Fruit fly (Drosophila melanogaster): ENCODE results near the gene odd.
A peak's percentile ranks its signal among the peaks of the same experiment; 100 is the strongest.

odd gene

dm6 chr2L:3647521-3648172 lies 41.1 kb upstream of the odd start:
- TF ChIP-seq Mio (GFP tag; optimal IDR thresholded peaks at IDR 0.05) = no peak
- no peak for TF ChIP-seq CG32264 (GFP tag; optimal IDR thresholded peaks at IDR 0.05)
- peak; percentile 84 for TF ChIP-seq OdsH (GFP tag; optimal IDR thresholded peaks at IDR 0.05)
- no peak for TF ChIP-seq Abd-B (GFP tag; optimal IDR thresholded peaks at IDR 0.05)
- peak; percentile 8 for TF ChIP-seq sage (GFP tag; optimal IDR thresholded peaks at IDR 0.05)
- no peak for TF ChIP-seq dl (GFP tag; optimal IDR thresholded peaks at IDR 0.05; ENCODE audit: insufficient read depth in 1 of 2, partially characterized antibody in 2 of 2)
- peak; percentile 4 for TF ChIP-seq Hr83 (GFP tag; optimal IDR thresholded peaks at IDR 0.05; ENCODE audit: poor library complexity, severe bottlenecking)
- peak; percentile 70 for TF ChIP-seq h (GFP tag; optimal IDR thresholded peaks at IDR 0.05)
- no peak for TF ChIP-seq N (GFP tag; optimal IDR thresholded peaks at IDR 0.05)
- no peak for TF ChIP-seq woc (GFP tag; optimal IDR thresholded peaks at IDR 0.05)
- TF ChIP-seq GATAd (GFP tag; optimal IDR thresholded peaks at IDR 0.05) = no peak
- TF ChIP-seq lola (GFP tag; optimal IDR thresholded peaks at IDR 0.05) = no peak
- peak in 1 of 2 experiments; percentile 69 for TF ChIP-seq foxo (GFP tag; optimal IDR thresholded peaks at IDR 0.05)
- TF ChIP-seq dmrt93B (GFP tag; optimal IDR thresholded peaks at IDR 0.05) = peak; percentile 54
- TF ChIP-seq tai (GFP tag; optimal IDR thresholded peaks at IDR 0.05) = peak; percentile 24
- no peak for TF ChIP-seq jim (GFP tag; optimal IDR thresholded peaks at IDR 0.05)
- TF ChIP-seq CrebA (GFP tag; optimal IDR thresholded peaks at IDR 0.05; ENCODE audit: borderline replicate concordance) = peak; percentile 22
- TF ChIP-seq sv (GFP tag; optimal IDR thresholded peaks at IDR 0.05) = no peak
- TF ChIP-seq Rel (GFP tag; optimal IDR thresholded peaks at IDR 0.05) = no peak
- TF ChIP-seq Rel (tag; optimal IDR thresholded peaks at IDR 0.05) = peak; percentile 17
- TF ChIP-seq usp (GFP tag; optimal IDR thresholded peaks at IDR 0.05) = no peak
- peak; percentile 80 for TF ChIP-seq HLH106 (tag; optimal IDR thresholded peaks at IDR 0.05)
- TF ChIP-seq Sp1 (GFP tag; optimal IDR thresholded peaks at IDR 0.05) = peak; percentile 84
- peak; percentile 74 for TF ChIP-seq rgr (GFP tag; optimal IDR thresholded peaks at IDR 0.05)
- no peak for TF ChIP-seq Hr78 (GFP tag; optimal IDR thresholded peaks at IDR 0.05)
- TF ChIP-seq pan (optimal IDR thresholded peaks at IDR 0.05) = no peak
- TF ChIP-seq fru (GFP tag; optimal IDR thresholded peaks at IDR 0.05) = peak; percentile 50
- TF ChIP-seq psq (GFP tag; optimal IDR thresholded peaks at IDR 0.05) = peak; percentile 71
- peak; percentile 83 for TF ChIP-seq Hnf4 (GFP tag; optimal IDR thresholded peaks at IDR 0.05)
- no peak for TF ChIP-seq Myc (optimal IDR thresholded peaks at IDR 0.05)
- peak; percentile 60 for TF ChIP-seq ey (GFP tag; optimal IDR thresholded peaks at IDR 0.05)
- TF ChIP-seq Vsx2 (GFP tag; optimal IDR thresholded peaks at IDR 0.05; ENCODE audit: partially characterized antibody) = no peak
- peak; percentile 83 for TF ChIP-seq br (GFP tag; optimal IDR thresholded peaks at IDR 0.05)
- no peak for TF ChIP-seq Dfd (GFP tag; optimal IDR thresholded peaks at IDR 0.05)
- no peak for TF ChIP-seq Dif (GFP tag; optimal IDR thresholded peaks at IDR 0.05; ENCODE audit: partially characterized antibody)
- no peak for TF ChIP-seq CG9705 (GFP tag; optimal IDR thresholded peaks at IDR 0.05)
- TF ChIP-seq dsf (GFP tag; optimal IDR thresholded peaks at IDR 0.05; ENCODE audit: borderline replicate concordance) = peak; percentile 67
- TF ChIP-seq brk (GFP tag; optimal IDR thresholded peaks at IDR 0.05) = peak; percentile 71
- peak; percentile 26 for TF ChIP-seq Jra (GFP tag; optimal IDR thresholded peaks at IDR 0.05)

- TF ChIP-seq usp (GFP tag; optimal IDR thresholded peaks at IDR 0.05) (no peak), rgr (GFP tag; optimal IDR thresholded peaks at IDR 0.05) (no peak), br (GFP tag; optimal IDR thresholded peaks at IDR 0.05) (peak; percentile 2), Hr83 (GFP tag; optimal IDR thresholded peaks at IDR 0.05; ENCODE audit: poor library complexity, severe bottlenecking) (no peak)
Measured at dm6 chr2L:3646041-3646440, 39.5 kb upstream of the odd start.

dm6 chr2L:3645339-3645738 lies 38.8 kb upstream of the odd start:
- TF ChIP-seq Jra (GFP tag; optimal IDR thresholded peaks at IDR 0.05) = no peak
- TF ChIP-seq HLH106 (tag; optimal IDR thresholded peaks at IDR 0.05) = no peak
- no peak for TF ChIP-seq sv (GFP tag; optimal IDR thresholded peaks at IDR 0.05)
- TF ChIP-seq Dfd (GFP tag; optimal IDR thresholded peaks at IDR 0.05) = no peak
- TF ChIP-seq sage (GFP tag; optimal IDR thresholded peaks at IDR 0.05) = no peak
- no peak for TF ChIP-seq Myc (optimal IDR thresholded peaks at IDR 0.05)
- no peak for TF ChIP-seq Abd-B (GFP tag; optimal IDR thresholded peaks at IDR 0.05)
- no peak for TF ChIP-seq woc (GFP tag; optimal IDR thresholded peaks at IDR 0.05)
- TF ChIP-seq Hr78 (GFP tag; optimal IDR thresholded peaks at IDR 0.05) = no peak
- TF ChIP-seq foxo (GFP tag; optimal IDR thresholded peaks at IDR 0.05) = no peak
- no peak for TF ChIP-seq dl (GFP tag; optimal IDR thresholded peaks at IDR 0.05; ENCODE audit: insufficient read depth in 1 of 2, partially characterized antibody in 2 of 2)
- no peak for TF ChIP-seq OdsH (GFP tag; optimal IDR thresholded peaks at IDR 0.05)
- no peak for TF ChIP-seq CG32264 (GFP tag; optimal IDR thresholded peaks at IDR 0.05)
- TF ChIP-seq ey (GFP tag; optimal IDR thresholded peaks at IDR 0.05) = no peak
- TF ChIP-seq dsf (GFP tag; optimal IDR thresholded peaks at IDR 0.05; ENCODE audit: borderline replicate concordance) = no peak
- TF ChIP-seq CrebA (GFP tag; optimal IDR thresholded peaks at IDR 0.05; ENCODE audit: borderline replicate concordance) = no peak
- no peak for TF ChIP-seq br (GFP tag; optimal IDR thresholded peaks at IDR 0.05)
